In the genomic region with DNA sequence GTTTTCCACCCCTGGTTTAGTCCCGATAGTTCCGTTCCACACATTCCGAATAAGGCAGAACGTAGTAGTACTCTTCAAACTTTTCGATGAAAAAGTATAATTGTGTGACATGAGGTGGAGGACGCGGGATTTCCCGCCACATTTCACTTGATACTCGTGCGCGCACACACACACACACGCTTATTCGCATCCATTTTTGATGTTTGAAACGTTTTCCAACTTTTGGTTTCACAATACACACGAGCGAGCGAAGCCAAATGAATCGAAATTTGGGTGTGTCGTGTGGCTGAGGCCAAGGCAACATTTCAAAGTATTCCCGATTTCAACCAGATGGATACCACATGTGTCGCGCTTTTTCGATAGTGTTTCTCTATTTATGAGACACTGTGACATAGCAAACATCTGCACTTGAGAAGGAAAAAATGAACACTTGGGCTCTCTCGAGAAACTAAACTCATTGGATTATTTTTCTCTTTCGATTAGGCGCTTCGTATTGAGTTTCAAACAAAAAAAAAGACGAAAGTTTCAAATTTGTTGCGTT, we compare ENCODE assay signal across 2 worm cellular contexts.
A peak's percentile ranks its signal among the peaks of the same experiment; 100 is the strongest.
TF ChIP-seq lines count a peak whose summit lies in the region.

No protein-coding gene starts in this region.

TF ChIP-seq in whole organism, L1 larva, 84 proteins besides CTCF, POLR2A, EP300 and RAD21 (continued from another document):
- peak; percentile 44 for TF ChIP-seq snu-23 (GFP tag; optimal IDR thresholded peaks at IDR 0.05; lab: Kevin White, UChicago)

TF ChIP-seq in whole organism, L4 larva, 104 proteins besides CTCF, POLR2A, EP300 and RAD21 (continued from another document):
- TF ChIP-seq spr-3 (GFP tag; optimal IDR thresholded peaks at IDR 0.05; lab: Kevin White, UChicago), result no peak
- no peak for TF ChIP-seq nhr-102 (tag; optimal IDR thresholded peaks at IDR 0.05; lab: Kevin White, UChicago)
- no peak for TF ChIP-seq zfp-2 (tag; optimal IDR thresholded peaks at IDR 0.05; lab: Kevin White, UChicago)
- peak; percentile 46 for TF ChIP-seq mxl-3 (GFP tag; optimal IDR thresholded peaks at IDR 0.05; lab: Kevin White, UChicago)
- TF ChIP-seq mes-2 (tag; optimal IDR thresholded peaks at IDR 0.05; lab: Kevin White, UChicago; ENCODE audit: poor library complexity, severe bottlenecking), result no peak
- TF ChIP-seq T20F7.1 (GFP tag; optimal IDR thresholded peaks at IDR 0.05; lab: Kevin White, UChicago), result no peak
- no peak for TF ChIP-seq ztf-11 (tag; optimal IDR thresholded peaks at IDR 0.05; lab: Kevin White, UChicago)
- no peak for TF ChIP-seq ceh-20 (GFP tag; IDR thresholded peaks at IDR 0.05; lab: Robert Waterston, UW)
- no peak for TF ChIP-seq Y75B8A.6 (GFP tag; IDR thresholded peaks at IDR 0.05; lab: Robert Waterston, UW)
- no peak for TF ChIP-seq lin-1 (GFP tag; IDR thresholded peaks at IDR 0.05; lab: Robert Waterston, UW)
- TF ChIP-seq daf-16 (GFP tag; optimal IDR thresholded peaks at IDR 0.05; lab: Kevin White, UChicago), result no peak
- TF ChIP-seq daf-16 (tag; optimal IDR thresholded peaks at IDR 0.05; lab: Kevin White, UChicago), result no peak
- no peak for TF ChIP-seq Y105C5A.15 (GFP tag; IDR thresholded peaks at IDR 0.05; lab: Robert Waterston, UW)
- no peak for TF ChIP-seq lin-29 (GFP tag; IDR thresholded peaks at IDR 0.05; lab: Robert Waterston, UW)
- TF ChIP-seq R02D3.7 (tag; optimal IDR thresholded peaks at IDR 0.05; lab: Kevin White, UChicago), result no peak
- no peak for TF ChIP-seq zfp-3 (GFP tag; conservative IDR thresholded peaks at IDR 0.05; lab: Robert Waterston, UW)
- TF ChIP-seq D1046.2 (GFP tag; IDR thresholded peaks at IDR 0.05; lab: Robert Waterston, UW), result no peak
- no peak for TF ChIP-seq ama-1 (optimal IDR thresholded peaks at IDR 0.05; lab: Kevin White, UChicago)
- no peak for TF ChIP-seq lir-3 (tag; optimal IDR thresholded peaks at IDR 0.05; lab: Kevin White, UChicago)
- TF ChIP-seq sdz-12 (GFP tag; optimal IDR thresholded peaks at IDR 0.05; lab: Kevin White, UChicago), result no peak
